Worm (Caenorhabditis elegans): ENCODE data around the gene C27D6.3.

DNA sequence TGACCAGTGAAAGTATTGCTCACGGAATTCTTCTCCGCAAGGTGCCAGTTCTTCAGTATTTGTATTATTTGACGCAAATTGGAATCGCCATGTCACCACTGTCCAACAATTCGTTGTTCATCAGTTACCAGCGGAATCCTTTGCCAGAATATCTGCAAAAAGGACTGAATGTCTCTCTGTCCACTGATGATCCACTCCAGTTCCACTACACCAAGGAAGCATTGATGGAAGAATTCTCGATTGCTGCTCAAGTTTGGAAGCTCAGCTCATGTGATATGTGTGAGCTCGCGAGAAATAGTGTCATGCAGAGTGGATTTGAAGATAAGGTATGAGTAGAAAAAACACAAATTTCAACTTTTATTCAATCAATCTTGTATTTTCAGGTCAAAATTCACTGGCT is 34.9 kb upstream of the C27D6.3 start:
- TF ChIP-seq nhr-11 (tag; optimal IDR thresholded peaks at IDR 0.05): no peak
- no peak for TF ChIP-seq F44E2.7 (GFP tag; IDR thresholded peaks at IDR 0.05)
- no peak for TF ChIP-seq ceh-82 (tag; optimal IDR thresholded peaks at IDR 0.05)
- no peak for TF ChIP-seq fos-1 (tag; optimal IDR thresholded peaks at IDR 0.05)
- no peak for TF ChIP-seq zag-1 (tag; optimal IDR thresholded peaks at IDR 0.05)
- no peak for TF ChIP-seq skn-1 (tag; optimal IDR thresholded peaks at IDR 0.05)
- no peak for TF ChIP-seq nhr-237 (tag; optimal IDR thresholded peaks at IDR 0.05)
- no peak for TF ChIP-seq R02D3.7 (tag; optimal IDR thresholded peaks at IDR 0.05)
- TF ChIP-seq lin-29 (GFP tag; IDR thresholded peaks at IDR 0.05): no peak
- TF ChIP-seq nhr-76 (tag; optimal IDR thresholded peaks at IDR 0.05): no peak
- no peak for TF ChIP-seq nhr-77 (tag; optimal IDR thresholded peaks at IDR 0.05)

All from whole organism, L4 larva.